Fruit fly (Drosophila melanogaster) whole organism, embryonic: ENCODE data around the gene Hs6st.

Experiments
- B-H2 ChIP-seq: fragments of 200-800 bp; sonication (Bioruptor generic); optimal IDR thresholded peaks from 2 replicates; lab custom pipeline; 2018; ENCODE audit warnings: missing biosample characterization, mild to moderate bottlenecking, missing genetic modification characterization
- BEAF-32 ChIP-seq: fragments of 200-800 bp; sonication (Bioruptor generic); optimal IDR thresholded peaks from 3 replicates; lab custom pipeline; 2017; ENCODE audit warnings: missing biosample characterization, missing genetic modification characterization, mild to moderate bottlenecking, moderate library complexity, missing genetic modification reagents
- CG14860 ChIP-seq: fragments of 200-800 bp; sonication (Bioruptor generic); IDR thresholded peaks from 3 replicates; pipeline ENCODE4 v1.3.6; 2022; ENCODE audit warnings: missing biosample characterization, missing genetic modification characterization; ENCODE audit not compliant: partially characterized antibody
- CG2712 ChIP-seq: fragments of 200-800 bp; optimal IDR thresholded peaks from 3 replicates; lab custom pipeline; 2019; ENCODE audit warnings: missing biosample characterization, mild to moderate bottlenecking, missing genetic modification characterization, moderate library complexity
- CG32767 ChIP-seq: fragments of 200-800 bp; sonication (Bioruptor generic); IDR thresholded peaks from 2 replicates; pipeline ENCODE4 v1.3.6; 2022; ENCODE audit warnings: missing biosample characterization, missing genetic modification characterization
- CG3407 ChIP-seq: fragments of 200-800 bp; sonication (Bioruptor generic); optimal IDR thresholded peaks from 2 replicates; lab custom pipeline; 2018; ENCODE audit warnings: missing biosample characterization, mild to moderate bottlenecking, missing genetic modification characterization
- CG6654 ChIP-seq: fragments of 200-800 bp; sonication (Bioruptor generic); optimal IDR thresholded peaks from 2 replicates; lab custom pipeline; 2017; ENCODE audit warnings: missing biosample characterization, mild to moderate bottlenecking, missing genetic modification characterization
- CG6791 ChIP-seq: fragments of 200-800 bp; sonication (Bioruptor generic); IDR thresholded peaks from 3 replicates; pipeline ENCODE4 v1.3.6; 2022; ENCODE audit warnings: missing biosample characterization, missing genetic modification characterization; ENCODE audit not compliant: partially characterized antibody
- CG7271 ChIP-seq: fragments of 200-800 bp; sonication (Bioruptor generic); optimal IDR thresholded peaks from 2 replicates; lab custom pipeline; 2018; ENCODE audit warnings: missing biosample characterization, mild to moderate bottlenecking, missing genetic modification characterization, moderate library complexity
- Dip3 ChIP-seq: fragments of 200-800 bp; sonication (Bioruptor generic); optimal IDR thresholded peaks from 3 replicates; lab custom pipeline; 2016; ENCODE audit warnings: missing biosample characterization, missing genetic modification characterization
- Dll ChIP-seq: fragments of 200-800 bp; sonication (Bioruptor generic); IDR thresholded peaks from 4 replicates; pipeline ENCODE4 v1.3.6; 2022; ENCODE audit warnings: missing biosample characterization, missing genetic modification characterization; ENCODE audit not compliant: partially characterized antibody
- Doc3 ChIP-seq: fragments of 200-800 bp; sonication (Bioruptor generic); IDR thresholded peaks from 3 replicates; pipeline ENCODE4 v1.3.6; 2022; ENCODE audit warnings: missing biosample characterization, missing genetic modification characterization; ENCODE audit not compliant: partially characterized antibody
- Elba2 ChIP-seq: fragments of 200-800 bp; sonication (Bioruptor generic); optimal IDR thresholded peaks from 3 replicates; lab custom pipeline; 2016; ENCODE audit warnings: missing biosample characterization, missing genetic modification characterization
- HLH3B ChIP-seq: fragments of 200-800 bp; sonication (Bioruptor generic); IDR thresholded peaks from 2 replicates; pipeline ENCODE4 v1.3.6; 2022; ENCODE audit warnings: missing biosample characterization, missing genetic modification characterization
- Hand ChIP-seq: fragments of 200-800 bp; sonication (Bioruptor generic); optimal IDR thresholded peaks from 2 replicates; lab custom pipeline; 2017; ENCODE audit warnings: mild to moderate bottlenecking, missing biosample characterization, missing genetic modification reagents, missing genetic modification characterization
- Hr51 ChIP-seq, 2 experiments: fragments of 200-800 bp; sonication (Bioruptor generic); optimal IDR thresholded peaks; 2 replicates in 1 of 2; 3 replicates in 1 of 2; lab custom pipeline; 2016 to 2018; ENCODE audit warnings: missing biosample characterization in 2 of 2, missing genetic modification characterization in 2 of 2, mild to moderate bottlenecking in 1 of 2, moderate library complexity in 1 of 2
- Jarid2 ChIP-seq: fragments of 200-800 bp; sonication (Bioruptor generic); optimal IDR thresholded peaks from 3 replicates; lab custom pipeline; 2017; ENCODE audit warnings: mild to moderate bottlenecking, missing biosample characterization, missing genetic modification reagents, missing genetic modification characterization
- MESR4 ChIP-seq: fragments of 200-800 bp; sonication (Bioruptor generic); optimal IDR thresholded peaks from 2 replicates; lab custom pipeline; 2018; ENCODE audit warnings: missing biosample characterization, mild to moderate bottlenecking, missing genetic modification characterization, moderate library complexity
- Nf-YC ChIP-seq: fragments of 200-800 bp; optimal IDR thresholded peaks from 3 replicates; lab custom pipeline; 2019; ENCODE audit warnings: missing biosample characterization, mild to moderate bottlenecking, missing genetic modification characterization, moderate library complexity
- NfI ChIP-seq: fragments of 200-800 bp; sonication (Bioruptor generic); optimal IDR thresholded peaks from 3 replicates; lab custom pipeline; 2018; ENCODE audit warnings: missing biosample characterization, mild to moderate bottlenecking, missing genetic modification characterization, moderate library complexity
- Opbp ChIP-seq: fragments of 200-800 bp; sonication (Bioruptor generic); IDR thresholded peaks from 3 replicates; pipeline ENCODE4 v1.3.6; 2022; ENCODE audit warnings: missing biosample characterization, missing genetic modification characterization; ENCODE audit not compliant: partially characterized antibody
- PHDP ChIP-seq: fragments of 200-800 bp; sonication (Bioruptor generic); optimal IDR thresholded peaks from 3 replicates; lab custom pipeline; 2018; ENCODE audit warnings: missing biosample characterization, mild to moderate bottlenecking, missing genetic modification characterization, moderate library complexity
- Pdp1 ChIP-seq, 2 experiments: fragments of 200-800 bp; sonication (Bioruptor generic); optimal IDR thresholded peaks; 3 replicates each; lab custom pipeline; 2016; ENCODE audit warnings: missing biosample characterization in 2 of 2, missing genetic modification characterization in 2 of 2, mild to moderate bottlenecking in 1 of 2, moderate library complexity in 1 of 2
- Scr ChIP-seq: fragments of 200-800 bp; sonication (Bioruptor generic); IDR thresholded peaks from 2 replicates; pipeline ENCODE4 v1.3.6; 2022; ENCODE audit warnings: missing biosample characterization, missing genetic modification characterization; ENCODE audit not compliant: partially characterized antibody
- Sin3A ChIP-seq: fragments of >200 bp; optimal IDR thresholded peaks from 2 replicates; lab custom pipeline; 2018
- Taf1 ChIP-seq: fragments of 200-800 bp; sonication (Bioruptor generic); IDR thresholded peaks from 2 replicates; pipeline ENCODE4 v1.3.6; 2022; ENCODE audit warnings: missing biosample characterization, missing genetic modification characterization
- Tbp ChIP-seq: fragments of >200 bp; optimal IDR thresholded peaks from 2 replicates; lab custom pipeline; 2018; ENCODE audit warnings: missing biosample characterization, missing genetic modification characterization
- YL-1 ChIP-seq: fragments of 200-800 bp; sonication (Bioruptor generic); optimal IDR thresholded peaks from 3 replicates; lab custom pipeline; 2017; ENCODE audit warnings: missing biosample characterization, mild to moderate bottlenecking, missing genetic modification characterization
- amos ChIP-seq: fragments of 200-800 bp; sonication (Bioruptor generic); IDR thresholded peaks from 2 replicates; pipeline ENCODE4 v1.3.6; 2022; ENCODE audit warnings: missing biosample characterization, missing genetic modification characterization; ENCODE audit not compliant: partially characterized antibody
- bbx ChIP-seq: fragments of 200-800 bp; sonication (Bioruptor generic); IDR thresholded peaks from 2 replicates; pipeline ENCODE4 v1.3.6; 2022; ENCODE audit warnings: missing biosample characterization, missing genetic modification characterization; ENCODE audit not compliant: partially characterized antibody
- crol ChIP-seq: fragments of 200-800 bp; sonication (Bioruptor generic); IDR thresholded peaks from 2 replicates; pipeline ENCODE4 v1.3.6; 2022; ENCODE audit warnings: missing biosample characterization, missing genetic modification characterization
- exex ChIP-seq: fragments of 200-800 bp; sonication (Bioruptor generic); optimal IDR thresholded peaks from 4 replicates; lab custom pipeline; 2018; ENCODE audit warnings: missing biosample characterization, mild to moderate bottlenecking, missing genetic modification characterization, moderate library complexity
- fu2 ChIP-seq: fragments of 200-800 bp; sonication (Bioruptor generic); optimal IDR thresholded peaks from 2 replicates; lab custom pipeline; 2016; ENCODE audit warnings: missing biosample characterization, missing genetic modification characterization
- hkb ChIP-seq, 2 experiments: fragments of 200-800 bp in 1 of 2; fragments of >200 bp in 1 of 2; sonication (Bioruptor generic) in 1 of 2; IDR thresholded peaks in 1 of 2; optimal IDR thresholded peaks in 1 of 2; 2 replicates each; pipeline versions ENCODE4 v1.3.6 to Lab custom; 2017 to 2022; ENCODE audit warnings: missing biosample characterization in 1 of 2, missing genetic modification characterization in 1 of 2
- jing ChIP-seq: fragments of 200-800 bp; sonication (Bioruptor generic); optimal IDR thresholded peaks from 2 replicates; lab custom pipeline; 2018; ENCODE audit warnings: missing biosample characterization, mild to moderate bottlenecking, missing genetic modification characterization
- lilli ChIP-seq: fragments of 200-800 bp; sonication (Bioruptor generic); optimal IDR thresholded peaks from 3 replicates; lab custom pipeline; 2016; ENCODE audit warnings: missing biosample characterization, missing genetic modification characterization
- pan ChIP-seq, 4 experiments: fragments of >200 bp in 3 of 4; fragments of 200-800 bp in 1 of 4; sonication (Bioruptor generic) in 1 of 4; optimal IDR thresholded peaks in 3 of 4; IDR thresholded peaks in 1 of 4; 2 replicates each; pipeline versions ENCODE4 v1.3.6 to Lab custom; 2017 to 2022; ENCODE audit warnings: missing biosample characterization in 2 of 4, missing genetic modification characterization in 2 of 4, mixed read lengths in 1 of 4
- pzg ChIP-seq: fragments of 200-800 bp; sonication (Bioruptor generic); optimal IDR thresholded peaks from 3 replicates; lab custom pipeline; 2018; ENCODE audit warnings: missing biosample characterization, mild to moderate bottlenecking, missing genetic modification characterization, moderate library complexity
- run ChIP-seq: fragments of 200-800 bp; sonication (Bioruptor generic); optimal IDR thresholded peaks from 3 replicates; lab custom pipeline; 2018; ENCODE audit warnings: missing biosample characterization, mild to moderate bottlenecking, missing genetic modification characterization
- sc ChIP-seq, 3 experiments: fragments of >200 bp in 2 of 3; fragments of 200-800 bp in 1 of 3; sonication (Bioruptor generic) in 1 of 3; optimal IDR thresholded peaks; 2 replicates in 2 of 3; 3 replicates in 1 of 3; lab custom pipeline; 2017; ENCODE audit warnings: mild to moderate bottlenecking in 1 of 3, missing biosample characterization in 1 of 3, missing genetic modification characterization in 1 of 3, missing genetic modification reagents in 1 of 3
- slp2 ChIP-seq: fragments of 200-800 bp; sonication (Bioruptor generic); optimal IDR thresholded peaks from 2 replicates; lab custom pipeline; 2016; ENCODE audit warnings: missing biosample characterization, missing genetic modification characterization
- stwl ChIP-seq: fragments of 200-800 bp; sonication (Bioruptor generic); optimal IDR thresholded peaks from 3 replicates; lab custom pipeline; 2018; ENCODE audit warnings: missing biosample characterization, mild to moderate bottlenecking, missing genetic modification characterization, moderate library complexity
- sug ChIP-seq: fragments of 200-800 bp; optimal IDR thresholded peaks from 2 replicates; lab custom pipeline; 2019; ENCODE audit warnings: missing biosample characterization, mild to moderate bottlenecking, missing genetic modification characterization, moderate library complexity
- tna ChIP-seq: fragments of 200-800 bp; sonication (Bioruptor generic); IDR thresholded peaks from 2 replicates; pipeline ENCODE4 v1.3.6; 2022; ENCODE audit warnings: missing biosample characterization, missing genetic modification characterization; ENCODE audit not compliant: partially characterized antibody
- unc-4 ChIP-seq: fragments of 200-800 bp; sonication (Bioruptor generic); IDR thresholded peaks from 2 replicates; pipeline ENCODE4 v1.3.6; 2022; ENCODE audit warnings: missing biosample characterization, missing genetic modification characterization; ENCODE audit not compliant: partially characterized antibody

Hs6st gene

DNA sequence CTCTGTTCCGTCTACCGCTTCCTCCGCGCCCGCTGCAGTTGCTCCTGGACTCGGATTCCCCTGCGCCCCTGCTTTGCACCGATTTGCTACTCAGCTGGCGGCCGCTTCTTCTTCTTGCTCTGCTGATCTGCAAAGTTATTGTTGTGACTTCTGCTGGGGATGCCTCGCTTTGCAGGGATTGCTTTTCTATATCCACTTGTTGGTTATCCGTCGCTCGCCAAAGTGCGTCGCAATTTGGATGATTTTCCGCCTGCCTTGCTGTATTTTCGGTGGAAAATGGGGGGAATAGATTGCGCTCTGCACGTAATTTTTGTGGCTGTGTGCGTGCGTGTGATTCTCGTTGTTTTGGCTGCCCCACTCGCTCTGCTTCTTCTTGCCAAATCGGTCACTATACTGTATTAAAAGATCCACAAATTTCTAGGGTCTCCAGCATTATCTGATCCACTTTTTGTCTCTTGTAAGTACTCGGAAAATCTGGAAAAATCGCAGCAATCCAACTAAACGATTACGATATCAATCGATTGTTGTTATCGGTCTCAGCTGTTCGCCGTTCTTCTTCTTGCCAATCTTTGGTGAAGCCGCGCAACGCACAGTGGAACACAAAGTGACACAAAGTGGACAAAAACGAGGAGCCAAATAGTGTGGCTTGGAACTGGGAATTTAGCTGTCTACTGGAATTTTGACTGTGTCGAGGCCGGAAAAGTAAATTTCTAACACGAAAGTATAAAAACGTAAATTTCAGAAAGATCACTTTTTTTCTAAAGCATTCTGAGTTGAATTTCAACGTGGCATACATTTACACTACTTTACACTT, 105.2 kb downstream of the Hs6st start, which contains the start of gene ClpX:
ClpX (minus strand) TSS at position 764 of the 814 bp plus-strand sequence.
- TF ChIP-seq MESR4 (GFP tag; lab: Kevin White, UChicago) (peak; percentile 87), bbx (GFP tag; lab: Robert Waterston, UW) (peak; percentile 77), lilli (GFP tag; lab: Kevin White, UChicago) (peak; percentile 5), CG6654 (GFP tag; lab: Kevin White, UChicago) (no peak), hkb (optimal IDR thresholded peaks at IDR 0.05; lab: Kevin White, UChicago) (no peak), hkb (GFP tag; IDR thresholded peaks at IDR 0.05; lab: Robert Waterston, UW) (0 out of 2 replicates have a peak, but pooled peaks have one; percentile 10), Hr51 (GFP tag; optimal IDR thresholded peaks at IDR 0.05; lab: Kevin White, UChicago) (peak in 1 of 2 experiments; percentile 27), Pdp1 (GFP tag; optimal IDR thresholded peaks at IDR 0.05; lab: Kevin White, UChicago) (peak in 1 of 2 experiments; percentile 59), unc-4 (peak; percentile 78), BEAF-32 (GFP tag; lab: Kevin White, UChicago) (peak; percentile 71), Scr (GFP tag; lab: Robert Waterston, UW) (peak; percentile 69), Sin3A (lab: Kevin White, UChicago) (peak; percentile 35), sug (tag; lab: Kevin White, UChicago) (peak; percentile 42), jing (no peak), Opbp (GFP tag; lab: Robert Waterston, UW) (peak; percentile 69), tna (GFP tag; lab: Robert Waterston, UW) (peak; percentile 59), run (tag; lab: Kevin White, UChicago) (no peak), CG3407 (GFP tag; lab: Kevin White, UChicago) (no peak), CG6791 (peak; percentile 75), CG7271 (tag; lab: Kevin White, UChicago) (no peak), Nf-YC (peak; percentile 28), Tbp (no peak), Elba2 (GFP tag; lab: Kevin White, UChicago) (no peak), sc (optimal IDR thresholded peaks at IDR 0.05; lab: Kevin White, UChicago) (no peak), sc (GFP tag; optimal IDR thresholded peaks at IDR 0.05; lab: Kevin White, UChicago) (no peak), Hand (GFP tag; lab: Kevin White, UChicago) (no peak), Dip3 (no peak), pzg (GFP tag; lab: Kevin White, UChicago) (peak; percentile 75), Dll (GFP tag; lab: Robert Waterston, UW) (peak; percentile 75), CG32767 (no peak), CG2712 (tag; lab: Kevin White, UChicago) (peak; percentile 5), PHDP (peak; percentile 17), NfI (GFP tag; lab: Kevin White, UChicago) (peak; percentile 9), CG14860 (GFP tag; lab: Robert Waterston, UW) (peak; percentile 59; the same call in 2 of the 3 replicates), YL-1 (GFP tag; lab: Kevin White, UChicago) (peak; percentile 65), crol (GFP tag; lab: Robert Waterston, UW) (peak; percentile 70), B-H2 (peak; percentile 63), exex (tag; lab: Kevin White, UChicago) (peak; percentile 18), amos (peak; percentile 65; the same call in 1 of the 2 replicates), HLH3B (GFP tag; lab: Robert Waterston, UW) (no peak), Taf1 (GFP tag; lab: Robert Waterston, UW) (no peak), slp2 (no peak), pan (optimal IDR thresholded peaks at IDR 0.05; lab: Kevin White, UChicago) (no peak), pan (GFP tag; optimal IDR thresholded peaks at IDR 0.05 in 1 of 2, IDR thresholded peaks at IDR 0.05 in 1 of 2) (peak in 1 of 2 experiments; percentile 12), stwl (tag; lab: Kevin White, UChicago) (peak; percentile 68), Jarid2 (GFP tag; lab: Kevin White, UChicago) (no peak), Doc3 (GFP tag; lab: Robert Waterston, UW) (peak; percentile 61; the same call in 2 of the 3 replicates), fu2 (no peak)
